Worm (Caenorhabditis elegans) whole organism, young adult: Measurements from ENCODE around the gene hira-1.

ENCODE experiments used
- D2030.7 ChIP-seq: fragments of 200-800 bp; sonication (Bioruptor generic); IDR thresholded peaks from 2 replicates; pipeline ENCODE4 v1.3.6; 2022; ENCODE audit warnings: missing genetic modification reagents, missing genetic modification characterization, missing compliant biosample characterization
- F33H1.4 ChIP-seq: fragments of 200-800 bp; sonication (Bioruptor generic); IDR thresholded peaks from 2 replicates; pipeline ENCODE4 v1.3.6; 2022; ENCODE audit warnings: missing genetic modification reagents, missing genetic modification characterization, missing compliant biosample characterization
- F37B4.10 ChIP-seq: fragments of 200-800 bp; sonication (Bioruptor generic); IDR thresholded peaks from 2 replicates; pipeline ENCODE4 v1.3.6; 2022; ENCODE audit warnings: missing genetic modification characterization, missing compliant biosample characterization
- F52B5.7 ChIP-seq: sonication (generic microtip); optimal IDR thresholded peaks from 2 replicates; lab custom pipeline; 2016; ENCODE audit warnings: mild to moderate bottlenecking, missing genetic modification characterization, missing compliant biosample characterization
- F57C9.4 ChIP-seq: sonication (generic microtip); optimal IDR thresholded peaks from 2 replicates; lab custom pipeline; 2017; ENCODE audit warnings: mild to moderate bottlenecking, missing genetic modification characterization, missing compliant biosample characterization
- T07F8.4 ChIP-seq: sonication (generic microtip); optimal IDR thresholded peaks from 2 replicates; lab custom pipeline; 2016; ENCODE audit warnings: mild to moderate bottlenecking, missing genetic modification characterization, moderate library complexity, missing compliant biosample characterization
- Y53F4B.3 ChIP-seq: fragments of 200-800 bp; sonication (Bioruptor generic); IDR thresholded peaks from 2 replicates; pipeline ENCODE4 v1.3.6; 2022; ENCODE audit warnings: missing genetic modification reagents, missing genetic modification characterization, missing compliant biosample characterization
- Y53G8AR.9 ChIP-seq: fragments of 200-800 bp; sonication (Bioruptor generic); conservative IDR thresholded peaks from 2 replicates; pipeline ENCODE4 v1.3.6; 2022; ENCODE audit warnings: missing genetic modification reagents, missing genetic modification characterization, missing compliant biosample characterization
- Y56A3A.18 ChIP-seq: fragments of 200-800 bp; sonication (Bioruptor generic); IDR thresholded peaks from 2 replicates; pipeline ENCODE4 v1.3.6; 2022; ENCODE audit warnings: missing genetic modification reagents, missing genetic modification characterization, missing compliant biosample characterization
- attf-3 ChIP-seq: fragments of 200-800 bp; sonication (Bioruptor generic); conservative IDR thresholded peaks from 2 replicates; pipeline ENCODE4 v1.3.6; 2022; ENCODE audit warnings: missing genetic modification reagents, missing genetic modification characterization, missing compliant biosample characterization
- cebp-2 ChIP-seq: fragments of 200-800 bp; sonication (Bioruptor generic); IDR thresholded peaks from 2 replicates; pipeline ENCODE4 v1.3.6; 2022; ENCODE audit warnings: missing genetic modification characterization, missing compliant biosample characterization
- ceh-27 ChIP-seq: fragments of 200-800 bp; sonication (Bioruptor generic); optimal IDR thresholded peaks from 2 replicates; lab custom pipeline; 2018; ENCODE audit warnings: mild to moderate bottlenecking, missing genetic modification characterization, moderate library complexity, missing compliant biosample characterization
- ceh-79 ChIP-seq: sonication (generic microtip); optimal IDR thresholded peaks from 2 replicates; lab custom pipeline; 2017; ENCODE audit warnings: mild to moderate bottlenecking, missing genetic modification characterization, missing compliant biosample characterization
- ceh-91 ChIP-seq: fragments of 200-800 bp; sonication (Bioruptor generic); IDR thresholded peaks from 2 replicates; pipeline ENCODE4 v1.3.6; 2022; ENCODE audit warnings: missing genetic modification reagents, missing genetic modification characterization, missing compliant biosample characterization
- efl-1 ChIP-seq: fragments of 150-350 bp; optimal IDR thresholded peaks from 2 replicates; lab custom pipeline; 2014; ENCODE audit warnings: missing biosample characterization, missing genetic modification reagents, missing genetic modification characterization
- egl-44 ChIP-seq: fragments of 200-800 bp; sonication (Bioruptor generic); IDR thresholded peaks from 2 replicates; pipeline ENCODE4 v1.3.6; 2022; ENCODE audit warnings: missing genetic modification reagents, missing genetic modification characterization, missing compliant biosample characterization
- ekl-4 ChIP-seq: fragments of 200-800 bp; sonication (Bioruptor generic); IDR thresholded peaks from 2 replicates; pipeline ENCODE4 v1.3.6; 2022; ENCODE audit warnings: missing genetic modification reagents, missing genetic modification characterization, missing compliant biosample characterization
- hmg-1.2 ChIP-seq: fragments of 200-800 bp; sonication (Bioruptor generic); IDR thresholded peaks from 2 replicates; pipeline ENCODE4 v1.3.6; 2022; ENCODE audit warnings: missing genetic modification reagents, missing genetic modification characterization, missing compliant biosample characterization
- lin-26 ChIP-seq: fragments of 200-800 bp; sonication (Bioruptor generic); IDR thresholded peaks from 2 replicates; pipeline ENCODE4 v1.3.6; 2022; ENCODE audit warnings: missing genetic modification reagents, missing genetic modification characterization, missing compliant biosample characterization
- lin-35 ChIP-seq, 3 experiments: fragments of 150-350 bp in 2 of 3; sonication (generic microtip) in 1 of 3; optimal IDR thresholded peaks; 2 replicates each; lab custom pipeline; 2014 to 2018; ENCODE audit warnings: missing biosample characterization in 3 of 3, missing genetic modification characterization in 3 of 3, missing genetic modification reagents in 3 of 3
- lin-54 ChIP-seq: fragments of 200-800 bp; sonication (Bioruptor generic); optimal IDR thresholded peaks from 2 replicates; lab custom pipeline; 2018; ENCODE audit warnings: mild to moderate bottlenecking, missing genetic modification characterization, missing compliant biosample characterization
- lsl-1 ChIP-seq: fragments of 200-800 bp; sonication (Bioruptor generic); optimal IDR thresholded peaks from 2 replicates; lab custom pipeline; 2018; ENCODE audit warnings: mild to moderate bottlenecking, missing genetic modification characterization, moderate library complexity, missing compliant biosample characterization
- lsy-27 ChIP-seq: sonication (generic microtip); optimal IDR thresholded peaks from 2 replicates; lab custom pipeline; 2017; ENCODE audit warnings: missing genetic modification characterization, mild to moderate bottlenecking, missing compliant biosample characterization, antibody characterized with exemption, missing genotype, borderline replicate concordance; ENCODE audit not compliant: insufficient read depth
- madf-10 ChIP-seq: sonication (generic microtip); optimal IDR thresholded peaks from 2 replicates; lab custom pipeline; 2016; ENCODE audit warnings: mild to moderate bottlenecking, missing genetic modification characterization, missing compliant biosample characterization
- madf-3 ChIP-seq: fragments of 200-800 bp; sonication (Bioruptor generic); IDR thresholded peaks from 2 replicates; pipeline ENCODE4 v1.3.6; 2022; ENCODE audit warnings: missing genetic modification reagents, missing genetic modification characterization, missing compliant biosample characterization
- madf-6 ChIP-seq: fragments of 200-800 bp; sonication (Bioruptor generic); IDR thresholded peaks from 2 replicates; pipeline ENCODE4 v1.3.6; 2022; ENCODE audit warnings: missing genetic modification reagents, missing genetic modification characterization, missing compliant biosample characterization
- madf-8 ChIP-seq: fragments of 200-800 bp; sonication (Bioruptor generic); conservative IDR thresholded peaks from 2 replicates; pipeline ENCODE4 v1.3.6; 2022; ENCODE audit warnings: missing genetic modification reagents, missing genetic modification characterization, missing compliant biosample characterization
- mcd-1 ChIP-seq: fragments of 200-800 bp; sonication (Bioruptor generic); IDR thresholded peaks from 2 replicates; pipeline ENCODE4 v1.3.6; 2022; ENCODE audit warnings: missing genetic modification reagents, missing genetic modification characterization, missing compliant biosample characterization
- nhr-120 ChIP-seq: fragments of 200-800 bp; sonication (Bioruptor generic); IDR thresholded peaks from 2 replicates; pipeline ENCODE4 v1.3.6; 2022; ENCODE audit warnings: missing genetic modification characterization, missing compliant biosample characterization
- nhr-90 ChIP-seq: sonication (generic microtip); optimal IDR thresholded peaks from 2 replicates; lab custom pipeline; 2016; ENCODE audit warnings: missing genotype, mild to moderate bottlenecking, missing genetic modification characterization, missing compliant biosample characterization
- rcor-1 ChIP-seq: fragments of 200-800 bp; sonication (Bioruptor generic); IDR thresholded peaks from 2 replicates; pipeline ENCODE4 v1.3.6; 2022; ENCODE audit warnings: missing genetic modification reagents, missing genetic modification characterization, missing compliant biosample characterization
- sdz-38 ChIP-seq: sonication (generic microtip); optimal IDR thresholded peaks from 2 replicates; lab custom pipeline; 2016; ENCODE audit warnings: missing genotype, missing genetic modification characterization, missing compliant biosample characterization
- sptf-2 ChIP-seq: fragments of 200-800 bp; sonication (Bioruptor generic); optimal IDR thresholded peaks from 2 replicates; lab custom pipeline; 2018; ENCODE audit warnings: mild to moderate bottlenecking, missing genetic modification characterization, missing compliant biosample characterization
- tbx-9 ChIP-seq: sonication (generic microtip); optimal IDR thresholded peaks from 2 replicates; lab custom pipeline; 2016; ENCODE audit warnings: borderline replicate concordance, missing genetic modification characterization, inconsistent platforms, missing compliant biosample characterization
- tlf-1 ChIP-seq: fragments of 200-800 bp; sonication (Bioruptor generic); optimal IDR thresholded peaks from 2 replicates; lab custom pipeline; 2018; ENCODE audit warnings: mild to moderate bottlenecking, missing genetic modification characterization, missing compliant biosample characterization
- unc-130 ChIP-seq: sonication (generic microtip); optimal IDR thresholded peaks from 2 replicates; lab custom pipeline; 2016; ENCODE audit warnings: missing genetic modification reagents, missing genetic modification characterization, missing compliant biosample characterization
- xnd-1 ChIP-seq: sonication (generic microtip); optimal IDR thresholded peaks from 2 replicates; lab custom pipeline; 2016; ENCODE audit warnings: missing genotype, missing genetic modification reagents, missing genetic modification characterization, missing compliant biosample characterization
- ztf-28 ChIP-seq: fragments of 200-800 bp; sonication (Bioruptor generic); IDR thresholded peaks from 2 replicates; pipeline ENCODE4 v1.3.6; 2022; ENCODE audit warnings: missing genetic modification reagents, missing genetic modification characterization, missing compliant biosample characterization
- ztf-3 ChIP-seq: fragments of 200-800 bp; sonication (Bioruptor generic); optimal IDR thresholded peaks from 2 replicates; lab custom pipeline; 2018; ENCODE audit warnings: mild to moderate bottlenecking, missing genetic modification characterization, missing compliant biosample characterization

Gene hira-1

ce11 chrIII:5185620-5186019, 5.3 kb upstream of the hira-1 start, which contains the start of gene pup-2:
Gene pup-2 (plus strand): TSS chrIII:5185920.
- TF ChIP-seq madf-8 (GFP tag; lab: Robert Waterston, UW) (no peak), ztf-3 (GFP tag; lab: Kevin White, UChicago) (no peak), lsl-1 (no peak), efl-1 (no peak), xnd-1 (tag; lab: Kevin White, UChicago) (no peak), ceh-27 (no peak), tlf-1 (GFP tag; lab: Kevin White, UChicago) (no peak), ztf-28 (GFP tag; lab: Robert Waterston, UW) (no peak), rcor-1 (GFP tag; lab: Robert Waterston, UW) (no peak), Y56A3A.18 (GFP tag; lab: Robert Waterston, UW) (no peak)

ce11 chrIII:5188426-5188825, 2.5 kb upstream of the hira-1 start, which contains the start of gene K10D2.8:
Gene K10D2.8 (plus strand): TSS chrIII:5188726.
- TF ChIP-seq xnd-1 (tag; lab: Kevin White, UChicago), result no peak
- TF ChIP-seq ekl-4 (GFP tag; lab: Robert Waterston, UW), result 0 out of 2 replicates have a peak, but pooled peaks have one; percentile 2

ce11 chrIII:5190179-5190578, 745 bp upstream of the hira-1 start:
- TF ChIP-seq ceh-27 (no peak), lin-35 (GFP tag; optimal IDR thresholded peaks at IDR 0.05; lab: Kevin White, UChicago) (peak in 1 of 3 experiments; percentile 16), unc-130 (GFP tag; lab: Kevin White, UChicago) (peak; percentile 26), egl-44 (GFP tag; lab: Robert Waterston, UW) (no peak), Y53F4B.3 (GFP tag; lab: Robert Waterston, UW) (no peak), madf-6 (GFP tag; lab: Robert Waterston, UW) (peak; percentile 63), lin-54 (GFP tag; lab: Kevin White, UChicago) (peak; percentile 80), efl-1 (peak; percentile 42), F33H1.4 (GFP tag; lab: Robert Waterston, UW) (peak; percentile 37), madf-10 (no peak), mcd-1 (GFP tag; lab: Robert Waterston, UW) (0 out of 2 replicates have a peak, but pooled peaks have one; percentile 28), attf-3 (GFP tag; lab: Robert Waterston, UW) (0 out of 2 replicates have a peak, but pooled peaks have one; percentile 16)

- TF ChIP-seq hmg-1.2 (GFP tag; lab: Robert Waterston, UW) (peak; percentile 20; the same call in 1 of the 2 replicates), sptf-2 (GFP tag; lab: Kevin White, UChicago) (no peak), nhr-120 (GFP tag; lab: Robert Waterston, UW) (no peak)
Measured at ce11 chrIII:5193266-5193665, 2.3 kb downstream of the hira-1 start.

- no peak for TF ChIP-seq lin-26 (GFP tag; lab: Robert Waterston, UW)
- no peak for TF ChIP-seq T07F8.4
- TF ChIP-seq ceh-79, result no peak
- no peak for TF ChIP-seq cebp-2 (GFP tag; lab: Robert Waterston, UW)
- no peak for TF ChIP-seq egl-44 (GFP tag; lab: Robert Waterston, UW)
- no peak for TF ChIP-seq mcd-1 (GFP tag; lab: Robert Waterston, UW)
- no peak for TF ChIP-seq F37B4.10 (GFP tag; lab: Robert Waterston, UW)
- TF ChIP-seq ceh-91 (GFP tag; lab: Robert Waterston, UW), result no peak
- TF ChIP-seq Y53G8AR.9 (GFP tag; lab: Robert Waterston, UW), result no peak
- TF ChIP-seq D2030.7 (GFP tag; lab: Robert Waterston, UW), result no peak
- no peak for TF ChIP-seq lsy-27 (tag; lab: Kevin White, UChicago)
- no peak for TF ChIP-seq tbx-9 (tag; lab: Kevin White, UChicago)
- no peak for TF ChIP-seq F52B5.7 (tag; lab: Kevin White, UChicago)
- no peak for TF ChIP-seq Y53F4B.3 (GFP tag; lab: Robert Waterston, UW)
- no peak for TF ChIP-seq sdz-38
- no peak for TF ChIP-seq nhr-90
- no peak for TF ChIP-seq F33H1.4 (GFP tag; lab: Robert Waterston, UW)
- TF ChIP-seq madf-3 (GFP tag; lab: Robert Waterston, UW), result no peak
- TF ChIP-seq tlf-1 (GFP tag; lab: Kevin White, UChicago), result no peak
- TF ChIP-seq F57C9.4, result no peak
- TF ChIP-seq, all 124 proteins: peak for 0
Measured at ce11 chrIII:5195690-5196089, 4.8 kb downstream of the hira-1 start, which contains the start of gene moc-6. Gene moc-6 (plus strand): TSS chrIII:5195990.
